Fruit fly (Drosophila melanogaster): Measurements from ENCODE around the gene CG6026.
A peak's percentile ranks its signal among the peaks of the same experiment; 100 is the strongest.

CG6026 gene

DNA sequence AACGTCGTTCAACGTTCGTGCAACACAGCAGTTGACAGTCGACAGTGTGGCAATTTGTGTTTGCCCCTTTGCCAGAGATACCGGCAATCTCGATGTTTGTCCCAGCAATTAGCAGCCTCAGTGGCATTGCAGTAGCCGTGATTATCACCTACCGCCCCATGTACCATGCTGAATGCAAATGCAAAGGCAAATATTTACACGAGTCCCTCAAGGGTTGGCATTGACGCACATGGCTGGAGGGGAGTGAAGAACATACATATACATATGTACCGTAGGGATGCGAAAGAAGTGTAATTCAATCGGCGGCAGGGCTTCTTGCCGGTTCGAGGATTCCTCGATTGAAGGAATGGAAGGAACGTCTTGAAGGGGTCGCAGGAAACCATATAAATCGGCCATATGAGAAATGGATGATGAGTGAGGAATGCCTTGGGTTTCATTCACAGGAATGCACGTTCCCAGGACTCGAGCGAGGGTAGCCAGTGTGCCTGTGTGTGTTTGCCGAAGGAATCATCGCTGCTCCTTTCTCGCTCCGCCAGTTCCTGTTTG lies 33.4 kb upstream of the CG6026 start (continued):
- TF ChIP-seq CG15696 (tag; optimal IDR thresholded peaks at IDR 0.05) (peak; percentile 18), MESR4 (GFP tag; optimal IDR thresholded peaks at IDR 0.05) (no peak), CG10274 (GFP tag; optimal IDR thresholded peaks at IDR 0.05) (no peak), kni (GFP tag; optimal IDR thresholded peaks at IDR 0.05) (peak; percentile 25), HLHmδ (GFP tag; optimal IDR thresholded peaks at IDR 0.05) (peak; percentile 16), cg (GFP tag; optimal IDR thresholded peaks at IDR 0.05) (peak; percentile 10), CG17359 (tag; optimal IDR thresholded peaks at IDR 0.05) (no peak), CG11504 (tag; optimal IDR thresholded peaks at IDR 0.05) (peak; percentile 9), dmrt11E (tag; optimal IDR thresholded peaks at IDR 0.05) (peak; percentile 15), CG6813 (GFP tag; optimal IDR thresholded peaks at IDR 0.05) (peak; percentile 51), lola (GFP tag; optimal IDR thresholded peaks at IDR 0.05) (no peak), CG31224 (GFP tag; IDR thresholded peaks at IDR 0.05) (no peak), sens (GFP tag) (peak; percentile 40), ara (GFP tag; IDR thresholded peaks at IDR 0.05) (0 out of 2 replicates have a peak, but pooled peaks have one; percentile 33), Kr (GFP tag; optimal IDR thresholded peaks at IDR 0.05) (peak; percentile 65), gsb (GFP tag; IDR thresholded peaks at IDR 0.05) (no peak), org-1 (GFP tag; optimal IDR thresholded peaks at IDR 0.05) (peak; percentile 3), Taf1 (GFP tag; IDR thresholded peaks at IDR 0.05) (no peak), mam (GFP tag; optimal IDR thresholded peaks at IDR 0.05) (no peak), pho (GFP tag; optimal IDR thresholded peaks at IDR 0.05) (no peak), pros (GFP tag; optimal IDR thresholded peaks at IDR 0.05) (peak; percentile 93), Meics (GFP tag; optimal IDR thresholded peaks at IDR 0.05) (no peak), odd (GFP tag; optimal IDR thresholded peaks at IDR 0.05) (peak; percentile 17), CG3407 (GFP tag; optimal IDR thresholded peaks at IDR 0.05) (peak; percentile 2), CG8281 (tag; optimal IDR thresholded peaks at IDR 0.05) (no peak), az2 (GFP tag; optimal IDR thresholded peaks at IDR 0.05) (no peak), Med (GFP tag) (peak; percentile 54), nerfin-1 (tag; optimal IDR thresholded peaks at IDR 0.05) (peak; percentile 56), croc (GFP tag; conservative IDR thresholded peaks at IDR 0.05) (no peak), wek (GFP tag; optimal IDR thresholded peaks at IDR 0.05) (peak; percentile 34), D (optimal IDR thresholded peaks at IDR 0.05) (peak; percentile 62), D (GFP tag; optimal IDR thresholded peaks at IDR 0.05) (no peak), nom (GFP tag; optimal IDR thresholded peaks at IDR 0.05) (peak; percentile 2), CG10431 (GFP tag; optimal IDR thresholded peaks at IDR 0.05) (peak; percentile 4), tll (GFP tag; optimal IDR thresholded peaks at IDR 0.05) (peak in 1 of 2 experiments; percentile 82), MBD-R2 (GFP tag; IDR thresholded peaks at IDR 0.05) (no peak), fd102C (GFP tag; optimal IDR thresholded peaks at IDR 0.05) (peak; percentile 24), vnd (GFP tag; IDR thresholded peaks at IDR 0.05; ENCODE audit: partially characterized antibody) (no peak), CG15479 (GFP tag; optimal IDR thresholded peaks at IDR 0.05) (peak; percentile 21), Stat92E (GFP tag; optimal IDR thresholded peaks at IDR 0.05) (no peak), twi (tag; optimal IDR thresholded peaks at IDR 0.05) (peak; percentile 57), CG5180 (GFP tag; optimal IDR thresholded peaks at IDR 0.05) (peak; percentile 19), insv (GFP tag; optimal IDR thresholded peaks at IDR 0.05) (no peak), chinmo (GFP tag; IDR thresholded peaks at IDR 0.05; ENCODE audit: partially characterized antibody) (0 out of 4 replicates have a peak, but pooled peaks have one; percentile 23), CG3838 (GFP tag; optimal IDR thresholded peaks at IDR 0.05) (no peak), CrebB (tag; optimal IDR thresholded peaks at IDR 0.05) (no peak), ATbp (GFP tag; optimal IDR thresholded peaks at IDR 0.05) (peak; percentile 39), CG7987 (GFP tag; optimal IDR thresholded peaks at IDR 0.05) (no peak)
